Fruit fly (Drosophila melanogaster): ENCODE measurements around the gene CG15211.

Gene CG15211

DNA sequence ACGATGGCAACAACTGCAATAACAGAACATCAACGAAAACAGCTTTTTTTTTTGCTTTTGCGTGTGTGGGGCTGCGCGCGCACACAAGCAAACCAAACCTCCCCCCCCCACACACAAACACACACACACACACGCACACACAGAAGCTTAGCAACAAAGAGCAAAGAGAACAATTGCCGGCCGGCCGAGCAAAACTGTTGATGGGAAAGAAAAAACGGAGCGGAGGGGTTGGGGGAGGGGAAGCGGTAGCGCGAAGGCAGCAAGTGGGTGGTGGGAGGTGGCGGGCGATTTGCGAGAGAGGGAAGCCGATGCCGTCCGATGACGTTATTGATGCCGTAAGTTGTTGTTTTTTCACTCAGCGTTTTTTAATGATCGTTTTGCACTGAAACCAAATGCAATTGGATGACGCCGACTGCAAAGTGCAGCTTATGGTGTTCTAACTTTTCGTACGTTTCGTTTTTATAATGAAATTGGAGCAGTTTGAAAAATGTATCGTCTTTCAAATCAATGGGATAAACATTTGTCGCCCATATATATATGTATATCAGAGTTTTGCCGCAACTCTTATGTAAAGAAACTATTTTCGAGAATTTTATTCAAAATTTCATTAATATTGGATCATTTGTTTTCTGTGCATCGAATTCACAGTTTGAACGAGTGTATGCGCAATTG is 36.5 kb upstream of the CG15211 start:
- no peak for TF ChIP-seq CTCF (optimal IDR thresholded peaks at IDR 0.05)
- TF ChIP-seq CG8478 (optimal IDR thresholded peaks at IDR 0.05): no peak

DNA sequence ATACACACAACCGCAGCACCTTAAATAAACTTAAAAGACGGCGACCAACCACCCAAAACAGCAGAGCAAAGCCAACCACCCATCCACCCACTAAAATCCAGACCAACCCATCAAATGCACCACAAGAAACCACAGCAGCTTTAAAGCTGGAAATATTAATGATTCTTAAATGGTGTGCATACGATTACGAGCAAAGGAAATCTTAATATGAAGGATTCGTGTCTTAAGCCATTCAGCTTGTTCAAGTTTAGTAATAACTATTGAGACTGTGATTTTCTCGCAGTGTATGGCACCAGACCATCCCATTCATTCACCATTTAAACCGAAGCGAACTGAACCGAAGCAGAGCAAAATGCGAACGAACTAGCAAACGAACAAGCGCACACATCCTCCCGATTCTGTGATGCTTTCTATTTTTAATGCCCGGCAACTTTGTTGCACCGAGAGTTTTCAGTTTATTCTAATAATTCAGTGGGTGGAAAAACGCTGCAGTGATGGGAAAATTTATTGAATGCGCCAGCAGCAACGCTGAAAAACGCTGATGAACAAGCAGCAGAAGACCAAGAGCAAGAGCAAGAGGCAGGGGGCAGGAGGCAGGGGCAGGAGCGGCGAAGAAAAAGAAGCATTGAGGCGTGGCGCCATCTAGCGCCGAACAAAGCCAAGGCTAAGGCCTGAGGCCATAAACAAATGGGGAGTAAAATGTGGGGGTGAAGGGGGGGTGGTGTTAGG is 34.8 kb upstream of the CG15211 start:
- TF ChIP-seq CG8478 (optimal IDR thresholded peaks at IDR 0.05) (no peak), CTCF (optimal IDR thresholded peaks at IDR 0.05) (peak; percentile 78 to 83)

DNA sequence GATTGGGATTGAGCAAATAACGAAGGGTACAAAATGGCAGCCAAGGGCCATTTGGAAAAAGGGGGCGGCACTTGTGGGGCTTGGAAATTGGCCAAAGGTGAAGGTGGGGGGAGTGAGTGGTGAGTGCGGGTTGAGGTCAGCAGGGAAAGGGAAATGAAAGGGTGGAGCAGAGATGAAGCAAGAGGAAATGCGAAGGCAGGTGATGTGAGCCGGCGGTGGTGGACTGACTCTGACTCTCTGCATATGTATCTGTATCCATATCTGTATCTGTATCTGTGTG is 34.2 kb upstream of the CG15211 start:
- TF ChIP-seq CG8478 (optimal IDR thresholded peaks at IDR 0.05): no peak
- TF ChIP-seq CTCF (optimal IDR thresholded peaks at IDR 0.05): no peak

DNA sequence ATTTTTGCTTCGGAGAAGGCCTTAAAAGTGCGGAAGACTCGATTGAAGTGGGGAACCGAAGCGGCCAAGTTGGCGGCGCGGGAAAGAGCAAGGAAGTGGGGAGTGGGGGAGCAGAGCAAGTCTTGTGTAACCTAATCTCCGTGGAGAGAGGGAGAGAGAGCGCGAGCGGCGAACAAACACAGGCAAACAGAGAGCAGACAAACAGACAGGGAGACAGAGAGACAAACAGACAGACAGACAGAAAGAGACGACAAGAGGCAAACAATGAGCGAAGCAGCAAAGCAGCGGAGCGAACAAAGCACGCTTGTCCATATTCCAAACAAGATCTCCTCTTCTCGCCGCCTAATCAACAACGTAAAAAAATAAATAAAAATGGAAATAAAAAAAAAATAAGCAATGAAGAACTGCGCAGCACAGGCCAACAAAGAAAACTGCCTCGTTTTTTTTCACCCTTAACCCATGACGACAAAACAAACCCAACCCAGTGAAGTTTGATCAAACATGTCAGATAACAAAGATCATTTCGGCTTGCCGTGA is 33.4 kb upstream of the CG15211 start:
- no peak for TF ChIP-seq CTCF (optimal IDR thresholded peaks at IDR 0.05)
- no peak for TF ChIP-seq CG8478 (optimal IDR thresholded peaks at IDR 0.05)

- TF ChIP-seq CG8478 (optimal IDR thresholded peaks at IDR 0.05): no peak
- no peak for TF ChIP-seq CTCF (optimal IDR thresholded peaks at IDR 0.05)
Measured at dm6 chrX:10739614-10740436, 32.5 kb upstream of the CG15211 start.

dm6 chrX:10740953-10741500 is 31.3 kb upstream of the CG15211 start:
- TF ChIP-seq CTCF (optimal IDR thresholded peaks at IDR 0.05) (no peak), CG8478 (optimal IDR thresholded peaks at IDR 0.05) (no peak)

dm6 chrX:10741754-10742577 is 30.4 kb upstream of the CG15211 start:
- TF ChIP-seq CG8478 (optimal IDR thresholded peaks at IDR 0.05): no peak
- no peak for TF ChIP-seq CTCF (optimal IDR thresholded peaks at IDR 0.05)

dm6 chrX:10742578-10742976 is 29.8 kb upstream of the CG15211 start:
- no peak for TF ChIP-seq CTCF (optimal IDR thresholded peaks at IDR 0.05)
- TF ChIP-seq CG8478 (optimal IDR thresholded peaks at IDR 0.05): no peak

DNA sequence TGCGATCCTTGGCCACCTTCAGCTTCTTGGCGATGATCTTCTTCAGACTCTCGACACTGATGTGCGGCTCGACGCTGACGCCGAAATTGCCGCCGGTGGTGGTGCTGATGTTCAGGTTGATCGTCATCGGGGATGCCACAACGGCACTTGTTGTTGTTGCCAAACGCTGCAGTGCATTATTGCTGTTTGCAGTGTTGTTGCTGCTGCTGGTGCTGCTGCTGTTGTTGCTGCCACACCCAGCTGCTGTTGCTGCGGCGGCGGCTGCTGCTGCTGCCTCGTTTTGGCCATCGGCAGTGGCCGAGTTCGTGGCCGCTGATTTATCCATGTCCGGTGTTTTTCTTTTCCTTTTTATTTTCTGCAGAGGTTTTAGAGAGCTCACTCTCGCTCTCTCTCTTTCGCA is 28.5 kb upstream of the CG15211 start:
- TF ChIP-seq CTCF (optimal IDR thresholded peaks at IDR 0.05) (no peak), CG8478 (optimal IDR thresholded peaks at IDR 0.05) (no peak)

dm6 chrX:10744315-10744767 is 28.0 kb upstream of the CG15211 start, which contains the start of gene ras:
TSS of gene ras (plus strand) at chrX:10744502.
- TF ChIP-seq CG8478 (optimal IDR thresholded peaks at IDR 0.05) (no peak), CTCF (optimal IDR thresholded peaks at IDR 0.05) (no peak)

- TF ChIP-seq CG8478 (optimal IDR thresholded peaks at IDR 0.05) (no peak), CTCF (optimal IDR thresholded peaks at IDR 0.05) (peak in 1 of 2 experiments; percentile 28)
Measured at dm6 chrX:10744773-10745589, 27.4 kb upstream of the CG15211 start, which contains the start of gene stx. TSS of gene stx (minus strand) at chrX:10744943.

DNA sequence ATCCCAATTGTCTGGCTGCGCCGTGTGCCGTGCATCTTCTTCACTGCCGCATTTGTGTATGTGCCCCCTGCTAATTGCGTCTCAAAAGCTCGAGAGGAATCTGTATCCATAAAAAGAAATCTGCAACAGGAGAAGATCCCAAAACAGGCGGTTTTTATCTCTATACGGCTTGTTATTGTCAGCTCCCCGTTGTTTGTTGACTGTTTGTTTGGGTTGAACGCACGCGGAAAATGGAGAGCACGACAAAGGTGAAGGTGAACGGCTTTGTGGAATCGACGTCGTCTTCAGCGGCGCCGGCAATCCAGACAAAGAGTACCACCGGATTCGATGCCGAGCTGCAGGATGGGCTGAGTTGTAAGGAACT is 26.8 kb upstream of the CG15211 start:
- TF ChIP-seq CTCF (optimal IDR thresholded peaks at IDR 0.05) (no peak), CG8478 (optimal IDR thresholded peaks at IDR 0.05) (no peak)

dm6 chrX:10748647-10749046 is 23.7 kb upstream of the CG15211 start:
- TF ChIP-seq CG8478 (optimal IDR thresholded peaks at IDR 0.05) (no peak), CTCF (optimal IDR thresholded peaks at IDR 0.05) (no peak)

Data from S2 (cell line).